Fruit fly (Drosophila melanogaster) whole organism, embryonic: ENCODE measurements around the gene Nf1.

ENCODE experiments used
- Adf1 ChIP-seq: fragments of 200-800 bp; sonication (Bioruptor generic); IDR thresholded peaks from 2 replicates; pipeline ENCODE4 v1.3.6; 2022; ENCODE audit warnings: missing biosample characterization, missing genetic modification characterization
- BEAF-32 ChIP-seq: fragments of 200-800 bp; sonication (Bioruptor generic); optimal IDR thresholded peaks from 3 replicates; lab custom pipeline; 2017; ENCODE audit warnings: missing biosample characterization, missing genetic modification characterization, mild to moderate bottlenecking, moderate library complexity, missing genetic modification reagents
- Bgb ChIP-seq: fragments of 200-800 bp; sonication (Bioruptor generic); IDR thresholded peaks from 2 replicates; pipeline ENCODE4 v1.3.6; 2022; ENCODE audit warnings: missing biosample characterization, missing genetic modification characterization; ENCODE audit not compliant: partially characterized antibody
- Bteb2 ChIP-seq: fragments of 200-800 bp; sonication (Bioruptor generic); optimal IDR thresholded peaks from 2 replicates; lab custom pipeline; 2016; ENCODE audit warnings: missing biosample characterization, missing genetic modification characterization
- CG10274 ChIP-seq: fragments of 200-800 bp; sonication (Bioruptor generic); optimal IDR thresholded peaks from 3 replicates; lab custom pipeline; 2017; ENCODE audit warnings: missing biosample characterization, mild to moderate bottlenecking, missing genetic modification characterization
- CG10543 ChIP-seq: fragments of 200-800 bp; sonication (Bioruptor generic); optimal IDR thresholded peaks from 3 replicates; lab custom pipeline; 2017; ENCODE audit warnings: missing biosample characterization, mild to moderate bottlenecking, missing genetic modification characterization, moderate library complexity
- CG11696 ChIP-seq: fragments of 200-800 bp; sonication (Bioruptor generic); IDR thresholded peaks from 2 replicates; pipeline ENCODE4 v1.3.6; 2022; ENCODE audit warnings: missing biosample characterization, missing genetic modification characterization
- CG12104 ChIP-seq: fragments of 200-800 bp; sonication (Bioruptor generic); optimal IDR thresholded peaks from 3 replicates; lab custom pipeline; 2016; ENCODE audit warnings: missing biosample characterization, missing genetic modification characterization
- CG13287 ChIP-seq: fragments of 200-800 bp; sonication (Bioruptor generic); IDR thresholded peaks from 2 replicates; pipeline ENCODE4 v1.3.6; 2022; ENCODE audit warnings: missing biosample characterization, missing genetic modification characterization; ENCODE audit not compliant: partially characterized antibody
- CG14014 ChIP-seq: fragments of 200-800 bp; sonication (Bioruptor generic); IDR thresholded peaks from 2 replicates; pipeline ENCODE4 v1.3.6; 2022; ENCODE audit warnings: missing biosample characterization, missing genetic modification characterization
- CG15269 ChIP-seq: fragments of 200-800 bp; sonication (Bioruptor generic); optimal IDR thresholded peaks from 2 replicates; lab custom pipeline; 2018; ENCODE audit warnings: missing biosample characterization, mild to moderate bottlenecking, missing genetic modification characterization, moderate library complexity
- CG1603 ChIP-seq: fragments of 200-800 bp; sonication (Bioruptor generic); optimal IDR thresholded peaks from 2 replicates; lab custom pipeline; 2019; ENCODE audit warnings: missing biosample characterization, mild to moderate bottlenecking, missing genetic modification characterization, moderate library complexity
- CG1832 ChIP-seq: fragments of 200-800 bp; sonication (Bioruptor generic); optimal IDR thresholded peaks from 2 replicates; lab custom pipeline; 2017; ENCODE audit warnings: missing biosample characterization, mild to moderate bottlenecking, missing genetic modification characterization, inconsistent platforms
- CG2199 ChIP-seq: fragments of 200-800 bp; sonication (Bioruptor generic); IDR thresholded peaks from 3 replicates; pipeline ENCODE4 v1.3.6; 2022; ENCODE audit warnings: missing biosample characterization, missing genetic modification characterization
- CG31224 ChIP-seq: fragments of 200-800 bp; sonication (Bioruptor generic); IDR thresholded peaks from 2 replicates; pipeline ENCODE4 v1.3.6; 2022; ENCODE audit warnings: missing biosample characterization, missing genetic modification characterization
- CG32532 ChIP-seq: fragments of 200-800 bp; sonication (Bioruptor generic); IDR thresholded peaks from 2 replicates; pipeline ENCODE4 v1.3.6; 2022; ENCODE audit warnings: missing biosample characterization, missing genetic modification characterization
- CG6854 ChIP-seq: fragments of 200-800 bp; sonication (Bioruptor generic); optimal IDR thresholded peaks from 3 replicates; lab custom pipeline; 2017; ENCODE audit warnings: missing biosample characterization, mild to moderate bottlenecking, missing genetic modification characterization
- CG7987 ChIP-seq: fragments of 200-800 bp; sonication (Bioruptor generic); optimal IDR thresholded peaks from 2 replicates; lab custom pipeline; 2018; ENCODE audit warnings: missing biosample characterization, mild to moderate bottlenecking, missing genetic modification characterization, moderate library complexity
- CG9932 ChIP-seq: fragments of 200-800 bp; sonication (Bioruptor generic); IDR thresholded peaks from 2 replicates; pipeline ENCODE4 v1.3.6; 2022; ENCODE audit warnings: missing biosample characterization, missing genetic modification characterization
- CoRest ChIP-seq: fragments of 200-800 bp; sonication (Bioruptor generic); optimal IDR thresholded peaks from 3 replicates; lab custom pipeline; 2018; ENCODE audit warnings: missing biosample characterization, mild to moderate bottlenecking, missing genetic modification characterization, moderate library complexity
- D19A ChIP-seq: fragments of 200-800 bp; optimal IDR thresholded peaks from 3 replicates; lab custom pipeline; 2019; ENCODE audit warnings: missing biosample characterization, mild to moderate bottlenecking, missing genetic modification characterization, moderate library complexity
- Dll ChIP-seq: fragments of 200-800 bp; sonication (Bioruptor generic); IDR thresholded peaks from 4 replicates; pipeline ENCODE4 v1.3.6; 2022; ENCODE audit warnings: missing biosample characterization, missing genetic modification characterization; ENCODE audit not compliant: partially characterized antibody
- Hr3 ChIP-seq: fragments of 200-800 bp; sonication (Bioruptor generic); optimal IDR thresholded peaks from 3 replicates; lab custom pipeline; 2016; ENCODE audit warnings: missing biosample characterization, missing genetic modification characterization
- Lpt ChIP-seq: fragments of >200 bp; optimal IDR thresholded peaks from 2 replicates; lab custom pipeline; 2018; ENCODE audit warnings: missing biosample characterization, missing genetic modification characterization
- Med ChIP-seq: fragments of 200-800 bp; sonication (Bioruptor generic); peaks from one replicate; lab custom pipeline; 2016; ENCODE audit warnings: missing biosample characterization, missing genetic modification characterization, mild to moderate bottlenecking, inconsistent platforms, moderate library complexity
- Mes4 ChIP-seq: fragments of 200-800 bp; sonication (Bioruptor generic); optimal IDR thresholded peaks from 2 replicates; lab custom pipeline; 2016; ENCODE audit warnings: missing biosample characterization, missing genetic modification characterization
- NC2β ChIP-seq: fragments of 200-800 bp; sonication (Bioruptor generic); optimal IDR thresholded peaks from 2 replicates; lab custom pipeline; 2016; ENCODE audit warnings: missing biosample characterization, missing genetic modification characterization
- NK7.1 ChIP-seq: fragments of 200-800 bp; sonication (Bioruptor generic); optimal IDR thresholded peaks from 3 replicates; lab custom pipeline; 2016; ENCODE audit warnings: missing biosample characterization, missing genetic modification characterization
- Nf-YA ChIP-seq: fragments of 200-800 bp; sonication (Bioruptor generic); IDR thresholded peaks from 2 replicates; pipeline ENCODE4 v1.3.6; 2022; ENCODE audit warnings: missing biosample characterization, missing genetic modification characterization
- Poxn ChIP-seq: fragments of 200-800 bp; sonication (Bioruptor generic); IDR thresholded peaks from 2 replicates; pipeline ENCODE4 v1.3.6; 2022; ENCODE audit warnings: missing biosample characterization, missing genetic modification characterization
- Ravus ChIP-seq: fragments of 200-800 bp; sonication (Bioruptor generic); IDR thresholded peaks from 2 replicates; pipeline ENCODE4 v1.3.6; 2022; ENCODE audit warnings: missing biosample characterization, missing genetic modification characterization
- Scr ChIP-seq: fragments of 200-800 bp; sonication (Bioruptor generic); IDR thresholded peaks from 2 replicates; pipeline ENCODE4 v1.3.6; 2022; ENCODE audit warnings: missing biosample characterization, missing genetic modification characterization; ENCODE audit not compliant: partially characterized antibody
- TFAM ChIP-seq: fragments of 200-800 bp; sonication (Bioruptor generic); optimal IDR thresholded peaks from 2 replicates; lab custom pipeline; 2017; ENCODE audit warnings: missing biosample characterization, missing genetic modification characterization, inconsistent platforms
- abd-A ChIP-seq: fragments of 200-800 bp; sonication (Bioruptor generic); optimal IDR thresholded peaks from 3 replicates; lab custom pipeline; 2019; ENCODE audit warnings: missing biosample characterization, mild to moderate bottlenecking, missing genetic modification characterization, moderate library complexity
- al ChIP-seq: fragments of 200-800 bp; sonication (Bioruptor generic); IDR thresholded peaks from 2 replicates; pipeline ENCODE4 v1.3.6; 2022; ENCODE audit warnings: missing biosample characterization, missing genetic modification characterization
- cas ChIP-seq: fragments of 200-800 bp; sonication (Bioruptor generic); IDR thresholded peaks from 2 replicates; pipeline ENCODE4 v1.3.6; 2022; ENCODE audit warnings: missing biosample characterization, missing genetic modification characterization
- crp ChIP-seq, 2 experiments: fragments of 200-800 bp; sonication (Bioruptor generic); optimal IDR thresholded peaks; 2 replicates in 1 of 2; 3 replicates in 1 of 2; lab custom pipeline; 2017; ENCODE audit warnings: missing biosample characterization in 2 of 2, missing genetic modification characterization in 2 of 2, mild to moderate bottlenecking in 1 of 2, moderate library complexity in 1 of 2
- ems ChIP-seq: fragments of 200-800 bp; sonication (Bioruptor generic); optimal IDR thresholded peaks from 3 replicates; lab custom pipeline; 2016; ENCODE audit warnings: missing biosample characterization, missing genetic modification characterization
- lbe ChIP-seq: fragments of 200-800 bp; sonication (Bioruptor generic); optimal IDR thresholded peaks from 2 replicates; lab custom pipeline; 2016; ENCODE audit warnings: missing biosample characterization, mild to moderate bottlenecking, missing genetic modification characterization
- mld ChIP-seq: fragments of 200-800 bp; sonication (Bioruptor generic); IDR thresholded peaks from 3 replicates; pipeline ENCODE4 v1.3.6; 2022; ENCODE audit warnings: missing biosample characterization, missing genetic modification characterization; ENCODE audit not compliant: partially characterized antibody
- pum ChIP-seq: fragments of 200-800 bp; sonication (Bioruptor generic); optimal IDR thresholded peaks from 2 replicates; lab custom pipeline; 2016; ENCODE audit warnings: missing biosample characterization, missing genetic modification characterization
- rib ChIP-seq: fragments of 200-800 bp; sonication (Bioruptor generic); IDR thresholded peaks from 2 replicates; pipeline ENCODE4 v1.3.6; 2022; ENCODE audit warnings: missing biosample characterization, missing genetic modification characterization
- sens ChIP-seq: fragments of 200-800 bp; sonication (Bioruptor generic); peaks from one replicate; lab custom pipeline; 2016; ENCODE audit warnings: missing biosample characterization, missing genetic modification characterization
- slbo ChIP-seq: fragments of 200-800 bp; sonication (Bioruptor generic); IDR thresholded peaks from 2 replicates; pipeline ENCODE4 v1.3.6; 2022; ENCODE audit warnings: missing biosample characterization, missing genetic modification characterization
- slou ChIP-seq: fragments of 200-800 bp; sonication (Bioruptor generic); optimal IDR thresholded peaks from 3 replicates; lab custom pipeline; 2016; ENCODE audit warnings: missing biosample characterization, missing genetic modification characterization
- so ChIP-seq: fragments of 200-800 bp; sonication (Bioruptor generic); IDR thresholded peaks from 3 replicates; pipeline ENCODE4 v1.3.6; 2022; ENCODE audit warnings: missing biosample characterization, missing genetic modification characterization
- tap ChIP-seq: fragments of 200-800 bp; optimal IDR thresholded peaks from 3 replicates; lab custom pipeline; 2019; ENCODE audit warnings: missing biosample characterization, mild to moderate bottlenecking, missing genetic modification characterization, moderate library complexity
- tin ChIP-seq: fragments of 200-800 bp; sonication (Bioruptor generic); optimal IDR thresholded peaks from 3 replicates; lab custom pipeline; 2016; ENCODE audit warnings: missing biosample characterization, missing genetic modification characterization
- vvl ChIP-seq: fragments of 200-800 bp; sonication (Bioruptor generic); IDR thresholded peaks from 2 replicates; pipeline ENCODE4 v1.3.6; 2022; ENCODE audit warnings: missing biosample characterization, missing genetic modification characterization

Gene Nf1

dm6 chr3R:26007964-26008868 lies 25.4 kb downstream of the Nf1 start:
- peak; percentile 13 for TF ChIP-seq lbe (GFP tag; lab: Kevin White, UChicago)
- TF ChIP-seq CG7987 = no peak
- TF ChIP-seq Mes4 (GFP tag; lab: Kevin White, UChicago) = no peak
- TF ChIP-seq TFAM = no peak
- peak; percentile 69 for TF ChIP-seq vvl (GFP tag; lab: Robert Waterston, UW)
- TF ChIP-seq CG9932 (GFP tag; lab: Robert Waterston, UW) = peak; percentile 18
- TF ChIP-seq CG13287 = 0 out of 2 replicates have a peak, but pooled peaks have one; percentile 5
- no peak for TF ChIP-seq CG12104 (GFP tag; lab: Kevin White, UChicago)
- TF ChIP-seq CG6854 (GFP tag; lab: Kevin White, UChicago) = no peak
- no peak for TF ChIP-seq Nf-YA (GFP tag; lab: Robert Waterston, UW)
- no peak for TF ChIP-seq CG14014 (GFP tag; lab: Robert Waterston, UW)
- TF ChIP-seq D19A (tag; lab: Kevin White, UChicago) = no peak
- TF ChIP-seq CG11696 (GFP tag; lab: Robert Waterston, UW) = no peak
- TF ChIP-seq CG10543 = peak; percentile 91
- no peak for TF ChIP-seq Hr3 (GFP tag; lab: Kevin White, UChicago)
- TF ChIP-seq rib (GFP tag; lab: Robert Waterston, UW) = peak; percentile 84
- 0 out of 3 replicates have a peak, but pooled peaks have one; percentile 29 for TF ChIP-seq so
- TF ChIP-seq CG10274 (GFP tag; lab: Kevin White, UChicago) = peak; percentile 69
- TF ChIP-seq NC2β (GFP tag; lab: Kevin White, UChicago) = no peak
- TF ChIP-seq CoRest (tag; lab: Kevin White, UChicago) = no peak
- TF ChIP-seq CG2199 (GFP tag; lab: Robert Waterston, UW) = peak; percentile 17; the same call in 1 of the 3 replicates
- TF ChIP-seq crp (GFP tag; optimal IDR thresholded peaks at IDR 0.05; lab: Kevin White, UChicago) = no peak
- TF ChIP-seq Med (GFP tag; lab: Kevin White, UChicago) = peak; percentile 69
- TF ChIP-seq Lpt = no peak
- peak; percentile 54 for TF ChIP-seq sens (GFP tag; lab: Kevin White, UChicago)
- TF ChIP-seq CG31224 = 0 out of 2 replicates have a peak, but pooled peaks have one; percentile 24
- TF ChIP-seq tin (GFP tag; lab: Kevin White, UChicago) = no peak
- TF ChIP-seq Ravus = no peak
- TF ChIP-seq tap = no peak
- peak; percentile 36; the same call in 1 of the 2 replicates for TF ChIP-seq Bgb
- peak; percentile 87 for TF ChIP-seq abd-A (tag; lab: Kevin White, UChicago)
- peak; percentile 41 for TF ChIP-seq Adf1
- no peak for TF ChIP-seq CG1603 (tag; lab: Kevin White, UChicago)
- no peak for TF ChIP-seq Bteb2 (GFP tag; lab: Kevin White, UChicago)
- TF ChIP-seq pum (GFP tag; lab: Kevin White, UChicago) = no peak
- TF ChIP-seq mld (GFP tag; lab: Robert Waterston, UW) = no peak
- no peak for TF ChIP-seq CG15269 (tag; lab: Kevin White, UChicago)
- peak; percentile 33; the same call in 1 of the 2 replicates for TF ChIP-seq CG32532 (GFP tag; lab: Robert Waterston, UW)
- peak; percentile 27; the same call in 1 of the 4 replicates for TF ChIP-seq Dll (GFP tag; lab: Robert Waterston, UW)
- TF ChIP-seq ems (GFP tag; lab: Kevin White, UChicago) = no peak
- TF ChIP-seq NK7.1 (GFP tag; lab: Kevin White, UChicago) = no peak
- TF ChIP-seq al (GFP tag; lab: Robert Waterston, UW) = no peak
- TF ChIP-seq Poxn = no peak
- TF ChIP-seq BEAF-32 (GFP tag; lab: Kevin White, UChicago) = no peak
- no peak for TF ChIP-seq slou (GFP tag; lab: Kevin White, UChicago)
- peak; percentile 4 for TF ChIP-seq CG1832 (GFP tag; lab: Kevin White, UChicago)
- TF ChIP-seq Scr (GFP tag; lab: Robert Waterston, UW) = 0 out of 2 replicates have a peak, but pooled peaks have one; percentile 12
- TF ChIP-seq slbo (GFP tag; lab: Robert Waterston, UW) = no peak
- no peak for TF ChIP-seq cas
